Worm (Caenorhabditis elegans): ENCODE data around the gene ztf-25.

DNA sequence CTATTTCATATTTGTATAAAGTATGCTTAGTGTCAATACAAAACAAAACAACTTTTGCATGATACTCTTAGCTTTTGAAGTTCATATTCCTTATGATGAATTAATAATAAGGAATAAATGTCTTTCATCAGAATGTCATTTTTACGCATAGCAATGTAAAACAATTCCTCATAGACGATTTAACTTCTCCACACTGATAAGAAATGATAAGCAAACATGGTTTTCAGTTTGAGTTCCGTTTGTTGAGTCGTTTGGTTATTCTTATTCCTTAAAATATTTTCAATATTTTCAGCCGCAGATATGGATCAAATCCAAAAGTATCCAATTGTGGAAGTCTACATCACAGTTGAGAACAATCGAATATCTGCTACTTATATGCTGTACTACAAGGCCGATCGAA is 23.3 kb downstream of the ztf-25 start, which contains the start of gene F57G4.11:
- no peak for TF ChIP-seq pha-4 (tag; optimal IDR thresholded peaks at IDR 0.05)
- TF ChIP-seq sdz-38 (tag; optimal IDR thresholded peaks at IDR 0.05), result no peak
- TF ChIP-seq ztf-28 (GFP tag; IDR thresholded peaks at IDR 0.05), result no peak
- TF ChIP-seq unc-130 (GFP tag; optimal IDR thresholded peaks at IDR 0.05), result no peak
- no peak for TF ChIP-seq tlf-1 (GFP tag; optimal IDR thresholded peaks at IDR 0.05)
- no peak for TF ChIP-seq B0019.2 (GFP tag; conservative IDR thresholded peaks at IDR 0.05)
- no peak for TF ChIP-seq ceh-40 (GFP tag; IDR thresholded peaks at IDR 0.05)
- TF ChIP-seq aptf-2 (GFP tag; conservative IDR thresholded peaks at IDR 0.05), result no peak
- no peak for TF ChIP-seq rpc-1 (optimal IDR thresholded peaks at IDR 0.05)
- TF ChIP-seq rpc-1 (tag; optimal IDR thresholded peaks at IDR 0.05), result no peak
- TF ChIP-seq T26A5.8 (tag; optimal IDR thresholded peaks at IDR 0.05), result no peak
- TF ChIP-seq lin-35 (GFP tag; optimal IDR thresholded peaks at IDR 0.05), result no peak
